Fruit fly (Drosophila melanogaster): ENCODE data around the gene CG14949.

DNA sequence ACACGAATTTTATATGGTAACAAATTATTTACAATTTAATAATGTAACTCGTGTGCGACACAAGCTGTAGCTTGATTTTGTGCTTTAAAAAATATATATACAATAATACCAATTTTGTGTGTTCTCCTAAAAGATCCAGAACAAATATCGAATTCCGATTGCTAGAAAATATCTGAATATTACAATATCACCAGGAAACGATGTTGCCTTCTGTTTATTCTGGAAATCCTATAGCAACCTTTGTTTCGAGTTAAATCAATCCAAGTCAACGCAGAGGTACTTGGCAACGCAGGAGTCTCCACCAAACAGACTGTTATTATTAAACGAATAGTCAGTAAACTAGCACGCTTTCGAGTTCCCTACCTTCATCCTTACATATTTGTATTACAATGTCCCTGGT, 47.7 kb downstream of the CG14949 start, which contains the start of gene CG16984:
- TF ChIP-seq usp (GFP tag; optimal IDR thresholded peaks at IDR 0.05) (no peak), CG8478 (optimal IDR thresholded peaks at IDR 0.05) (no peak)
